Fruit fly (Drosophila melanogaster) Kc167 (cell line): ENCODE results near the gene BG642163.

ENCODE experiments used
- Myc ChIP-seq: fragments of >200 bp; optimal IDR thresholded peaks from 2 replicates; lab custom pipeline; 2017; ENCODE audit warnings: missing external identifiers
- h ChIP-seq: fragments of >200 bp; optimal IDR thresholded peaks from 3 replicates; lab custom pipeline; 2018; ENCODE audit warnings: missing external identifiers
- insv ChIP-seq: fragments of >200 bp; optimal IDR thresholded peaks from 3 replicates; lab custom pipeline; 2018; ENCODE audit warnings: missing external identifiers
- psq ChIP-seq: fragments of >200 bp; optimal IDR thresholded peaks from 2 replicates; lab custom pipeline; 2017; ENCODE audit warnings: missing external identifiers
- ttk ChIP-seq: sonication (Bioruptor generic); optimal IDR thresholded peaks from 2 replicates; lab custom pipeline; 2017; ENCODE audit warnings: missing external identifiers

DNA sequence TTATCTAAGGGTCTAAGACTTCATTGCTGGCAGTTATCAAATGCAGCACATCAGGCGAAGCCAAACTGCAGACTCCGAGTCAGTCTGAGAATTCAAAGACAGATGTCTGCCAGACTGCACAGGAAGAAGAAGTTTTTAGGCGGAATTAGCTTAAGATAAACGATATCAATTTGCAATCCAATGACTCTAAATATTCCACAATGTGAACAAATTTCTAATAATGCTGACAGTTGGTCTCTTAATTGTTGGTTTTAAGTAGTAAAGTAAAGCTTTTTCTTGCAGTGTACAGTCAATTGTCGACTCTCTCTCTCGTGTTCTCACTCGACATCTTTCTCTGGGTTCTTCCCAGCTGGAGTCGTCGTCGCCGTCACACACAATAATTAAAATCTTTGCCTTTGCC, 7.7 kb downstream of the BG642163 start:
- TF ChIP-seq Myc (lab: Kevin White, UChicago) (no peak), ttk (lab: Kevin White, UChicago) (no peak), insv (lab: Kevin White, UChicago) (no peak), psq (no peak), h (lab: Kevin White, UChicago) (no peak)
